Worm (Caenorhabditis elegans): ENCODE results near the gene chts-1.

DNA sequence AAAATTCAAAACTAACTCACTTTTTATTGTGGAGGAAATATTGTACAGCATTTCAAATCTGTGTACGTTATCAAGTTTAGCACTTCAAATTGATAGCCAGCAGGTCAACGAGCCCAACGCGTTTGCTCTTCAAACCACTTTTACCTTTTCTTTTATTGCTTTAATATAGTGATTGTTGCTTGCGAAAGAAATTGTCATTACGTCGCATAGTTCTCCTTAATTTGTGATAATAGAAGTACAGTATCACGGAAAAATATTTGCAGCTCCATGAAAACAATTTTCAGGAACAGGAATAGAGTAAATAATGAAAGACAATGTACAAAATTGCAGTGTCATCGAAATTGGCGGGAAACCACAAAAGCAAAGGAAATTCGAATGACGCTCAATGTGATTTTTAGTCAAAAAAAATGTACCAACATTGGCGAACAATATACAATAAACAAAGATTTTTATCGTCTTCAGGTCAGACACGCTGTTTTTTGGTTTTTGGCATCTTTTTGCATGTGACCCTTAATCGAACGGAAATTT is 39.5 kb upstream of the chts-1 start, which contains the start of the genes PDB1.1 and F08C6.5:
- no peak for TF ChIP-seq snpc-4 (tag; optimal IDR thresholded peaks at IDR 0.05)
- no peak for TF ChIP-seq zag-1 (tag; optimal IDR thresholded peaks at IDR 0.05)
- TF ChIP-seq pqm-1 (tag; optimal IDR thresholded peaks at IDR 0.05): peak; percentile 31
- no peak for TF ChIP-seq nhr-237 (tag; optimal IDR thresholded peaks at IDR 0.05)
- TF ChIP-seq ztf-4 (tag; optimal IDR thresholded peaks at IDR 0.05): no peak

All from whole organism, L3 larva.